Fruit fly (Drosophila melanogaster) whole organism: Measurements from ENCODE around the gene ltl.

Experiments used
- pan ChIP-seq: fragments of >200 bp; optimal IDR thresholded peaks from 2 replicates; lab custom pipeline; 2017
- usp ChIP-seq: fragments of >200 bp; optimal IDR thresholded peaks from 2 replicates; lab custom pipeline; 2017; ENCODE audit warnings: missing biosample characterization, missing genetic modification characterization, mixed read lengths

dm6 chr3L:7485667-7486066 is 33.1 kb upstream of the ltl start, which contains the start of gene mthl6:
- TF ChIP-seq usp: no peak
- TF ChIP-seq pan (lab: Kevin White, UChicago): no peak
